Worm (Caenorhabditis elegans) whole organism, L4 larva: ENCODE data around the gene daam-1.
A peak's percentile ranks its signal among the peaks of the same experiment; 100 is the strongest.

Experiments
- R02D3.7 ChIP-seq: fragments of 150-350 bp; sonication (generic microtip); optimal IDR thresholded peaks from 3 replicates; lab custom pipeline; 2014; ENCODE audit warnings: missing biosample characterization, missing genetic modification characterization
- T20F7.1 ChIP-seq: fragments of 200-800 bp; sonication (Bioruptor generic); optimal IDR thresholded peaks from 2 replicates; lab custom pipeline; 2018; ENCODE audit warnings: mild to moderate bottlenecking, missing genetic modification characterization, missing compliant biosample characterization
- Y105C5A.15 ChIP-seq: fragments of 200-800 bp; sonication (Bioruptor generic); IDR thresholded peaks from 2 replicates; pipeline ENCODE4 v1.3.6; 2022; ENCODE audit warnings: missing genetic modification characterization, missing compliant biosample characterization
- Y48G9A.11 ChIP-seq: fragments of 200-800 bp; sonication (Bioruptor generic); IDR thresholded peaks from 2 replicates; pipeline ENCODE4 v1.3.6; 2022; ENCODE audit warnings: missing genetic modification reagents, missing genetic modification characterization, missing compliant biosample characterization
- aha-1 ChIP-seq: fragments of 150-350 bp; peaks from one replicate; lab custom pipeline; 2014; ENCODE audit warnings: missing biosample characterization, missing genetic modification characterization
- ceh-44 ChIP-seq: fragments of 200-800 bp; sonication (Bioruptor generic); IDR thresholded peaks from 2 replicates; pipeline ENCODE4 v1.3.6; 2022; ENCODE audit warnings: missing genetic modification reagents, missing genetic modification characterization, missing compliant biosample characterization
- daf-16 ChIP-seq, 3 experiments: sonication (generic microtip); optimal IDR thresholded peaks; 2 replicates each; lab custom pipeline; 2016 to 2017; ENCODE audit warnings: missing genetic modification characterization in 3 of 3, missing genetic modification reagents in 3 of 3, mild to moderate bottlenecking in 2 of 3, missing compliant biosample characterization in 2 of 3, missing biosample characterization in 1 of 3, moderate library complexity in 1 of 3
- dmd-6 ChIP-seq: fragments of 200-800 bp; sonication (Bioruptor generic); IDR thresholded peaks from 2 replicates; pipeline ENCODE4 v1.3.6; 2022; ENCODE audit warnings: missing genetic modification reagents, missing genetic modification characterization, missing compliant biosample characterization
- dpl-1 ChIP-seq: fragments of 150-350 bp; optimal IDR thresholded peaks from 2 replicates; lab custom pipeline; 2014; ENCODE audit warnings: missing biosample characterization, missing genetic modification reagents, missing genetic modification characterization
- dve-1 ChIP-seq: sonication (generic microtip); optimal IDR thresholded peaks from 2 replicates; lab custom pipeline; 2017; ENCODE audit warnings: antibody characterized with exemption, mild to moderate bottlenecking, missing genetic modification characterization, missing compliant biosample characterization; ENCODE audit not compliant: insufficient read depth
- egl-27 ChIP-seq: sonication (generic microtip); optimal IDR thresholded peaks from 3 replicates; lab custom pipeline; 2017; ENCODE audit warnings: missing biosample characterization, missing genetic modification reagents, missing genetic modification characterization
- egl-43 ChIP-seq: fragments of 200-800 bp; sonication (Bioruptor generic); IDR thresholded peaks from 2 replicates; pipeline ENCODE4 v1.3.6; 2022; ENCODE audit warnings: missing genetic modification reagents, missing genetic modification characterization, missing compliant biosample characterization
- fkh-10 ChIP-seq: fragments of 150-350 bp; optimal IDR thresholded peaks from 2 replicates; lab custom pipeline; 2014; ENCODE audit warnings: missing biosample characterization, missing genetic modification reagents, missing genetic modification characterization
- hif-1 ChIP-seq, 2 experiments: sonication (generic microtip); optimal IDR thresholded peaks; 2 replicates each; lab custom pipeline; 2016 to 2017; ENCODE audit warnings: missing compliant biosample characterization in 2 of 2, missing genetic modification characterization in 2 of 2, missing genetic modification reagents in 2 of 2, missing genotype in 2 of 2, mild to moderate bottlenecking in 1 of 2
- hlh-11 ChIP-seq: fragments of 200-800 bp; sonication (Bioruptor generic); optimal IDR thresholded peaks from 2 replicates; lab custom pipeline; 2018; ENCODE audit warnings: mild to moderate bottlenecking, missing genetic modification characterization, missing compliant biosample characterization
- hlh-30 ChIP-seq: sonication (generic microtip); optimal IDR thresholded peaks from 2 replicates; lab custom pipeline; 2017; ENCODE audit warnings: antibody characterized with exemption, mild to moderate bottlenecking, missing genetic modification characterization, missing compliant biosample characterization; ENCODE audit not compliant: insufficient read depth
- hmg-1.1 ChIP-seq: fragments of 200-800 bp; sonication (Bioruptor generic); IDR thresholded peaks from 2 replicates; pipeline ENCODE4 v1.3.6; 2022; ENCODE audit warnings: missing genetic modification reagents, missing genetic modification characterization, missing compliant biosample characterization
- lin-13 ChIP-seq: fragments of 150-350 bp; optimal IDR thresholded peaks from 2 replicates; lab custom pipeline; 2014; ENCODE audit warnings: missing biosample characterization, missing genetic modification reagents, missing genetic modification characterization
- lin-15B ChIP-seq: fragments of 150-350 bp; sonication (generic microtip); optimal IDR thresholded peaks from 3 replicates; lab custom pipeline; 2014; ENCODE audit warnings: missing biosample characterization, missing genetic modification characterization
- lin-38 ChIP-seq: fragments of 200-800 bp; sonication (Bioruptor generic); IDR thresholded peaks from 2 replicates; pipeline ENCODE4 v1.3.6; 2022; ENCODE audit warnings: missing genetic modification reagents, missing genetic modification characterization, missing compliant biosample characterization
- mep-1 ChIP-seq: fragments of 150-350 bp; sonication (generic microtip); optimal IDR thresholded peaks from 3 replicates; lab custom pipeline; 2014; ENCODE audit warnings: missing biosample characterization, missing genetic modification characterization
- mes-2 ChIP-seq: sonication (generic microtip); optimal IDR thresholded peaks from 2 replicates; lab custom pipeline; 2016; ENCODE audit warnings: missing genotype, mild to moderate bottlenecking, missing genetic modification characterization, missing compliant biosample characterization; ENCODE audit not compliant: poor library complexity, severe bottlenecking
- mxl-2 ChIP-seq: fragments of 200-800 bp; sonication (Bioruptor generic); conservative IDR thresholded peaks from 2 replicates; pipeline ENCODE4 v1.3.6; 2022; ENCODE audit warnings: missing genetic modification reagents, missing genetic modification characterization, missing compliant biosample characterization
- nhr-102 ChIP-seq: sonication (generic microtip); optimal IDR thresholded peaks from 2 replicates; lab custom pipeline; 2016; ENCODE audit warnings: mild to moderate bottlenecking, missing genetic modification characterization, moderate library complexity, missing compliant biosample characterization
- nhr-11 ChIP-seq: fragments of 150-350 bp; optimal IDR thresholded peaks from 2 replicates; lab custom pipeline; 2014; ENCODE audit warnings: missing biosample characterization, missing genetic modification characterization
- nhr-25 ChIP-seq: sonication (generic microtip); optimal IDR thresholded peaks from 2 replicates; lab custom pipeline; 2017; ENCODE audit warnings: missing genetic modification characterization, mild to moderate bottlenecking, missing compliant biosample characterization, antibody characterized with exemption, moderate library complexity, borderline replicate concordance; ENCODE audit not compliant: insufficient read depth
- nhr-28 ChIP-seq: fragments of 150-350 bp; optimal IDR thresholded peaks from 2 replicates; lab custom pipeline; 2014; ENCODE audit warnings: missing biosample characterization, missing genetic modification characterization
- nhr-48 ChIP-seq: sonication (generic microtip); optimal IDR thresholded peaks from 2 replicates; lab custom pipeline; 2016; ENCODE audit warnings: mild to moderate bottlenecking, missing genetic modification characterization, missing compliant biosample characterization
- nhr-6 ChIP-seq: fragments of 150-350 bp; optimal IDR thresholded peaks from 2 replicates; lab custom pipeline; 2014; ENCODE audit warnings: missing biosample characterization, missing genetic modification characterization
- nhr-77 ChIP-seq: fragments of 150-350 bp; optimal IDR thresholded peaks from 2 replicates; lab custom pipeline; 2014; ENCODE audit warnings: missing biosample characterization, missing genetic modification characterization
- pha-4 ChIP-seq, 2 experiments: fragments of 150-350 bp in 1 of 2; fragments of 200-800 bp in 1 of 2; sonication (Bioruptor generic) in 1 of 2; IDR thresholded peaks in 1 of 2; optimal IDR thresholded peaks in 1 of 2; 2 replicates each; pipeline versions ENCODE4 v1.3.6 to Lab custom; 2014 to 2022; ENCODE audit warnings: missing genetic modification characterization in 2 of 2, missing genetic modification reagents in 2 of 2, missing biosample characterization in 1 of 2, missing compliant biosample characterization in 1 of 2
- saeg-2 ChIP-seq: fragments of 200-800 bp; sonication (Bioruptor generic); IDR thresholded peaks from 2 replicates; pipeline ENCODE4 v1.3.6; 2022; ENCODE audit warnings: missing genetic modification reagents, missing genetic modification characterization, missing compliant biosample characterization
- spr-1 ChIP-seq: sonication (generic microtip); optimal IDR thresholded peaks from 2 replicates; lab custom pipeline; 2016; ENCODE audit warnings: mild to moderate bottlenecking, missing genetic modification characterization, missing compliant biosample characterization
- unc-130 ChIP-seq: sonication (generic microtip); optimal IDR thresholded peaks from 2 replicates; lab custom pipeline; 2016; ENCODE audit warnings: missing genetic modification reagents, missing genetic modification characterization, missing compliant biosample characterization
- unc-62 ChIP-seq, 3 experiments: fragments of 150-350 bp in 1 of 3; sonication (generic microtip); optimal IDR thresholded peaks in 2 of 3; peaks in 1 of 3; 1 replicate in 1 of 3; 2 replicates in 2 of 3; lab custom pipeline; 2014 to 2017; ENCODE audit warnings: missing biosample characterization in 3 of 3, missing genetic modification characterization in 3 of 3, missing genetic modification reagents in 3 of 3, missing genotype in 1 of 3
- zag-1 ChIP-seq: fragments of 150-350 bp; optimal IDR thresholded peaks from 2 replicates; lab custom pipeline; 2014; ENCODE audit warnings: missing biosample characterization, missing genetic modification characterization
- zfp-3 ChIP-seq: fragments of 200-800 bp; sonication (Bioruptor generic); conservative IDR thresholded peaks from 2 replicates; pipeline ENCODE4 v1.3.6; 2022; ENCODE audit warnings: missing genetic modification reagents, missing genetic modification characterization, missing compliant biosample characterization
- zip-2 ChIP-seq: fragments of 150-350 bp; optimal IDR thresholded peaks from 2 replicates; lab custom pipeline; 2014; ENCODE audit warnings: missing biosample characterization, missing genetic modification characterization

The daam-1 gene

DNA sequence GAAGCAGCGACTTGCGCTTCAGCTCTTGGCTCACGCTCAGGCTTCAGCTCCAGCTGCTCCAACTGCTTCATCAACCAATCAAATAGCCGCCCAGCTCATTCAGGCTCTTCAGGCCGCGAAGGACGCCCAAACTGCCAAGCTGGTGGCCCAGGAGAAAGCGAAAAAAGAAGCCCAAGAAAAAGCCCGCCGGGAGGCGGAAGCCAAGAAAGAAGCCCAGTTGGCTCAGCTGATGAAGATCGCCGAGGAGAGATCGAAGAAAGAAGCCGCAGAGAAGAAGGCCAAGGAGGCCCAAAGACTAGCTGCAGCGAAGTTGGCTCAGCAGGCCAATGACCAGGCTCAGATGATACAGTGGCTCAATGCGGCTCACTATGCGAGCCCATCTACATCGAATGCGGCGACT, 32.6 kb upstream of the daam-1 start (continued):
- no peak for TF ChIP-seq egl-27

DNA sequence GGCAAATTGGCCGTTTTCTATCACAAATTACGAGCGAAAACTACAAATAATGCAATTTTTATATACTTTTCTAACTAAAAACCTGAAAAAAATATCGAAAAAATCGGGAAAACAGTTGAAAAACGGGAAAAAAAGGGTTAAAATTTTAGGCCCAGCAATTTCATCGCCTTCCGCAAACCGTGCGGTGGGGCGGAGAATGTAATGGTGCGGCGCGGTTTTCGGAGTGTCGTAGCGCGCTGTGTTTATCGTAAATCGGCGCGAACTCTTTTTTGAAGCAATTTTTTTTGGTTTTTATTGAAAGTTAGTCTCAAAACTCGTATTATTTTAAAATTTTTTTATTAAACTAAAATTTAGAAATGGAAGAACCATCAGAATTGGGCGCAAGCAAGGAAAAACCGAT, 20.8 kb upstream of the daam-1 start, which contains the start of gene picd-1:
Gene picd-1, plus strand, starts transcription at position 352 of the 400 bp plus-strand sequence.
- peak; percentile 58 for TF ChIP-seq hlh-30 (tag; lab: Kevin White, UChicago)
- TF ChIP-seq lin-38 (GFP tag; lab: Robert Waterston, UW): peak; percentile 59
- TF ChIP-seq aha-1 (tag; lab: Kevin White, UChicago): peak; percentile 97
- no peak for TF ChIP-seq dmd-6 (GFP tag; lab: Robert Waterston, UW)
- TF ChIP-seq nhr-77 (tag; lab: Kevin White, UChicago): peak; percentile 36
- TF ChIP-seq nhr-25 (tag; lab: Kevin White, UChicago): peak; percentile 39
- TF ChIP-seq hmg-1.1 (GFP tag; lab: Robert Waterston, UW): peak; percentile 50; the same call in 1 of the 2 replicates
- no peak for TF ChIP-seq Y105C5A.15 (GFP tag; lab: Robert Waterston, UW)
- peak in 1 of 2 experiments; percentile 57 for TF ChIP-seq hif-1 (tag; optimal IDR thresholded peaks at IDR 0.05; lab: Kevin White, UChicago)
- peak; percentile 71 for TF ChIP-seq nhr-6
- peak; percentile 64 for TF ChIP-seq lin-13
- peak; percentile 42 for TF ChIP-seq fkh-10 (GFP tag; lab: Kevin White, UChicago)
- peak in 1 of 2 experiments; percentile 75 for TF ChIP-seq unc-62 (GFP tag; optimal IDR thresholded peaks at IDR 0.05 in 1 of 2; lab: Kevin White, UChicago)
- TF ChIP-seq unc-62 (tag; optimal IDR thresholded peaks at IDR 0.05; lab: Kevin White, UChicago): no peak
- TF ChIP-seq nhr-48: no peak
- TF ChIP-seq egl-43 (GFP tag; lab: Robert Waterston, UW): no peak
- 0 out of 2 replicates have a peak, but pooled peaks have one; percentile 11 for TF ChIP-seq pha-4 (GFP tag; IDR thresholded peaks at IDR 0.05; lab: Robert Waterston, UW)
- no peak for TF ChIP-seq pha-4 (tag; optimal IDR thresholded peaks at IDR 0.05; lab: Kevin White, UChicago)
- TF ChIP-seq nhr-28 (tag; lab: Kevin White, UChicago): peak; percentile 30
- no peak for TF ChIP-seq zip-2 (tag; lab: Kevin White, UChicago)
- peak; percentile 87 for TF ChIP-seq mes-2
- TF ChIP-seq spr-1 (tag; lab: Kevin White, UChicago): no peak
- 0 out of 2 replicates have a peak, but pooled peaks have one; percentile 12 for TF ChIP-seq ceh-44
- TF ChIP-seq Y48G9A.11 (GFP tag; lab: Robert Waterston, UW): peak; percentile 98
- peak; percentile 78 for TF ChIP-seq mep-1 (tag; lab: Kevin White, UChicago)
- peak; percentile 84 for TF ChIP-seq dpl-1 (GFP tag; lab: Kevin White, UChicago)
- peak; percentile 57 for TF ChIP-seq R02D3.7 (tag; lab: Kevin White, UChicago)
- TF ChIP-seq saeg-2 (GFP tag; lab: Robert Waterston, UW): no peak
- TF ChIP-seq mxl-2 (GFP tag; lab: Robert Waterston, UW): no peak
- TF ChIP-seq T20F7.1 (GFP tag; lab: Kevin White, UChicago): peak; percentile 99
- no peak for TF ChIP-seq daf-16 (GFP tag; optimal IDR thresholded peaks at IDR 0.05; lab: Kevin White, UChicago)
- TF ChIP-seq daf-16 (tag; optimal IDR thresholded peaks at IDR 0.05; lab: Kevin White, UChicago): peak; percentile 34
- no peak for TF ChIP-seq nhr-102 (tag; lab: Kevin White, UChicago)
- TF ChIP-seq zfp-3 (GFP tag; lab: Robert Waterston, UW): no peak
- TF ChIP-seq unc-130: no peak
- peak; percentile 27 for TF ChIP-seq nhr-11 (tag; lab: Kevin White, UChicago)
- TF ChIP-seq dve-1 (tag; lab: Kevin White, UChicago): peak; percentile 72
- TF ChIP-seq zag-1 (tag; lab: Kevin White, UChicago): no peak
- peak; percentile 48 for TF ChIP-seq hlh-11 (tag; lab: Kevin White, UChicago)
- peak; percentile 92 for TF ChIP-seq lin-15B (tag; lab: Kevin White, UChicago)
